Worm (Caenorhabditis elegans) whole organism, mixed stage, embryonic: ENCODE data around the gene pmp-5.

Source experiments
- M03D4.4 ChIP-seq: sonication (generic microtip); optimal IDR thresholded peaks from 2 replicates; lab custom pipeline; 2017; ENCODE audit warnings: mild to moderate bottlenecking, missing genetic modification characterization, missing compliant biosample characterization
- bed-3 ChIP-seq: fragments of 200-800 bp; sonication (Bioruptor generic); optimal IDR thresholded peaks from 3 replicates; lab custom pipeline; 2018; ENCODE audit warnings: mild to moderate bottlenecking, missing genetic modification characterization, moderate library complexity, missing compliant biosample characterization
- blmp-1 ChIP-seq: fragments of 150-350 bp; optimal IDR thresholded peaks from 2 replicates; lab custom pipeline; 2014; ENCODE audit warnings: missing biosample characterization, missing genetic modification characterization
- ceh-39 ChIP-seq: fragments of 150-350 bp; optimal IDR thresholded peaks from 2 replicates; lab custom pipeline; 2014; ENCODE audit warnings: missing biosample characterization, missing genetic modification characterization
- ceh-43 ChIP-seq: fragments of 200-800 bp; sonication (Bioruptor generic); optimal IDR thresholded peaks from 2 replicates; lab custom pipeline; 2018; ENCODE audit warnings: mild to moderate bottlenecking, missing genetic modification characterization, moderate library complexity, missing compliant biosample characterization
- ceh-83 ChIP-seq: fragments of 200-800 bp; sonication (Bioruptor generic); optimal IDR thresholded peaks from 2 replicates; lab custom pipeline; 2018; ENCODE audit warnings: mild to moderate bottlenecking, missing genetic modification characterization, missing compliant biosample characterization
- ces-1 ChIP-seq: fragments of 150-350 bp; optimal IDR thresholded peaks from 2 replicates; lab custom pipeline; 2014; ENCODE audit warnings: missing biosample characterization, missing genetic modification reagents, missing genetic modification characterization
- cnd-1 ChIP-seq: fragments of 200-800 bp; sonication (Bioruptor generic); optimal IDR thresholded peaks from 2 replicates; lab custom pipeline; 2018; ENCODE audit warnings: mild to moderate bottlenecking, missing genetic modification characterization, missing compliant biosample characterization
- drap-1 ChIP-seq: fragments of 200-800 bp; sonication (Bioruptor generic); optimal IDR thresholded peaks from 3 replicates; lab custom pipeline; 2018; ENCODE audit warnings: mild to moderate bottlenecking, missing genetic modification characterization, missing compliant biosample characterization
- elt-1 ChIP-seq: sonication (generic microtip); optimal IDR thresholded peaks from 2 replicates; lab custom pipeline; 2017; ENCODE audit warnings: missing genetic modification characterization, mild to moderate bottlenecking, missing compliant biosample characterization, antibody characterized with exemption, moderate library complexity, borderline replicate concordance; ENCODE audit not compliant: insufficient read depth
- elt-3 ChIP-seq: fragments of 150-350 bp; optimal IDR thresholded peaks from 2 replicates; lab custom pipeline; 2014; ENCODE audit warnings: missing biosample characterization, missing genetic modification characterization
- flh-1 ChIP-seq: fragments of 200-800 bp; sonication (Bioruptor generic); optimal IDR thresholded peaks from 2 replicates; lab custom pipeline; 2018; ENCODE audit warnings: mild to moderate bottlenecking, missing genetic modification characterization, moderate library complexity, missing compliant biosample characterization
- ham-2 ChIP-seq: fragments of 200-800 bp; sonication (Bioruptor generic); optimal IDR thresholded peaks from 2 replicates; lab custom pipeline; 2018; ENCODE audit warnings: mild to moderate bottlenecking, missing genetic modification characterization, missing compliant biosample characterization
- hlh-1 ChIP-seq: fragments of 150-350 bp; optimal IDR thresholded peaks from 2 replicates; lab custom pipeline; 2014; ENCODE audit warnings: missing biosample characterization, missing genetic modification reagents, missing genetic modification characterization
- lin-13 ChIP-seq: fragments of 150-350 bp; optimal IDR thresholded peaks from 2 replicates; lab custom pipeline; 2014; ENCODE audit warnings: missing biosample characterization, missing genetic modification characterization
- lin-32 ChIP-seq: fragments of 200-800 bp; sonication (Bioruptor generic); optimal IDR thresholded peaks from 2 replicates; lab custom pipeline; 2018; ENCODE audit warnings: mild to moderate bottlenecking, missing genetic modification characterization, missing compliant biosample characterization
- lsy-2 ChIP-seq: fragments of 150-350 bp; optimal IDR thresholded peaks from 2 replicates; lab custom pipeline; 2014; ENCODE audit warnings: missing biosample characterization, missing genetic modification characterization
- mab-5 ChIP-seq: fragments of 150-350 bp; optimal IDR thresholded peaks from 2 replicates; lab custom pipeline; 2014; ENCODE audit warnings: missing biosample characterization, missing genetic modification characterization
- mep-1 ChIP-seq: fragments of 150-350 bp; optimal IDR thresholded peaks from 2 replicates; lab custom pipeline; 2017; ENCODE audit warnings: missing biosample characterization, missing genetic modification reagents, missing genetic modification characterization, inconsistent platforms
- mls-2 ChIP-seq: sonication (generic microtip); optimal IDR thresholded peaks from 2 replicates; lab custom pipeline; 2016; ENCODE audit warnings: mild to moderate bottlenecking, missing genetic modification characterization, moderate library complexity, missing compliant biosample characterization
- nhr-12 ChIP-seq: fragments of 150-350 bp; optimal IDR thresholded peaks from 2 replicates; lab custom pipeline; 2014; ENCODE audit warnings: missing biosample characterization, missing genetic modification characterization
- nhr-2 ChIP-seq: fragments of 150-350 bp; optimal IDR thresholded peaks from 2 replicates; lab custom pipeline; 2014; ENCODE audit warnings: missing biosample characterization, missing genetic modification characterization
- nhr-237 ChIP-seq: fragments of 150-350 bp; optimal IDR thresholded peaks from 2 replicates; lab custom pipeline; 2014; ENCODE audit warnings: missing biosample characterization, missing genetic modification characterization
- nhr-28 ChIP-seq: fragments of 150-350 bp; optimal IDR thresholded peaks from 2 replicates; lab custom pipeline; 2014; ENCODE audit warnings: missing biosample characterization, missing genetic modification characterization
- nhr-76 ChIP-seq: sonication (generic microtip); optimal IDR thresholded peaks from 2 replicates; lab custom pipeline; 2017; ENCODE audit warnings: missing biosample characterization, missing genetic modification characterization
- pha-4 ChIP-seq: fragments of 150-350 bp; optimal IDR thresholded peaks from 2 replicates; lab custom pipeline; 2018; ENCODE audit warnings: missing biosample characterization, missing genetic modification reagents, missing genetic modification characterization
- sem-2 ChIP-seq: fragments of 200-800 bp; sonication (Bioruptor generic); optimal IDR thresholded peaks from 2 replicates; lab custom pipeline; 2018; ENCODE audit warnings: mild to moderate bottlenecking, missing genetic modification characterization, missing compliant biosample characterization
- snpc-4 ChIP-seq: fragments of 150-350 bp; optimal IDR thresholded peaks from 2 replicates; lab custom pipeline; 2014; ENCODE audit warnings: missing biosample characterization, missing genetic modification characterization
- sptf-1 ChIP-seq: sonication (generic microtip); optimal IDR thresholded peaks from 2 replicates; lab custom pipeline; 2017; ENCODE audit warnings: mild to moderate bottlenecking, missing genetic modification characterization, moderate library complexity, missing compliant biosample characterization
- tbx-8 ChIP-seq: fragments of 200-800 bp; sonication (Bioruptor generic); optimal IDR thresholded peaks from 2 replicates; lab custom pipeline; 2018; ENCODE audit warnings: mild to moderate bottlenecking, missing genetic modification characterization, moderate library complexity, missing compliant biosample characterization
- unc-120 ChIP-seq: sonication (generic microtip); optimal IDR thresholded peaks from 2 replicates; lab custom pipeline; 2017; ENCODE audit warnings: missing genetic modification characterization, missing compliant biosample characterization; ENCODE audit not compliant: poor library complexity, severe bottlenecking
- unc-39 ChIP-seq: fragments of 150-350 bp; optimal IDR thresholded peaks from 2 replicates; lab custom pipeline; 2014; ENCODE audit warnings: missing biosample characterization, missing genetic modification characterization
- unc-62 ChIP-seq: fragments of 150-350 bp; optimal IDR thresholded peaks from 2 replicates; lab custom pipeline; 2014; ENCODE audit warnings: missing biosample characterization, missing genetic modification reagents, missing genetic modification characterization
- zip-8 ChIP-seq: fragments of 150-350 bp; optimal IDR thresholded peaks from 2 replicates; lab custom pipeline; 2014; ENCODE audit warnings: missing biosample characterization, missing genetic modification characterization
- ztf-11 ChIP-seq: fragments of 150-350 bp; optimal IDR thresholded peaks from 2 replicates; lab custom pipeline; 2014; ENCODE audit warnings: missing biosample characterization, missing genetic modification characterization

Gene pmp-5

DNA sequence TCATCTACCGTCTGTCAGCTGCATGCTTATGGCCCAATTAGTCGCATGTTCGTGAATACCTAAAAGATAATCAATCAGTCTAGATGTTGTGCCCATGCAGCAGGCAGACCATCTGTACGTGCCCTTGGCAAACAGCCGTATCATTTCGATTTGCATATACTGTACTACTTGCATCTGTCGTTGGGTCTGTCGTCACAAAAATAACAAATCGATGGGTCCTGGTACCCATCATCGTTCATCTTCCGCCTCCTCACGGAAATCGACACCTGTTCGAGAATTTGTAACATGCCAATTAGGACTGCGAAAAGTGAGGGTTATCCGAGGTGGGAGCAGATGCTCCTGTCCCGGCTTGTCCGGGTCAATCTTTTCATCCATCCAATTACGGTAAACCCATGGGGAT, 17.7 kb upstream of the pmp-5 start:
- TF ChIP-seq lin-32 (peak; percentile 57), nhr-76 (no peak), cnd-1 (tag; lab: Kevin White, UChicago) (peak; percentile 44), mab-5 (no peak), mep-1 (tag; lab: Kevin White, UChicago) (peak; percentile 7), nhr-2 (tag; lab: Kevin White, UChicago) (peak; percentile 83)

DNA sequence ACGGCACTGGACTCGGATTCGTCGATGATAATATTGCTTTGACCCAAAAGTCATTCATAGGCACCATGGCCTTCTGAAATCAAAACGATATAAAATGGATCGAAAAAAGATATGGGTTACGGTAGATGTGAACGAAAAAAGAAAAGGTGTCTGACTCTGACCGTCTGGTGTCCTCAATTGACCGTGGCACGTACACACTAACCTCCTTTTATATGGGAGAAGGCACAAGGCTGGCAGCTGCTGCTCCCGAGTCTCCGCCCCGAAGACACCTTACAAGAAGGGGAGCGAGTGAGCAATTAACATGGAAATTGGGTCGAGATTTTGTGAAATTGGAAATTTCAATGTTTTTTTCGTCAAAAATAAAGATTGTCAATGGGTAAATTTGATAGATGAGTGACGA, 15.9 kb upstream of the pmp-5 start, which contains the start of gene egl-46:
egl-46 (minus strand) TSS at position 73 of the 400 bp plus-strand sequence.
- TF ChIP-seq unc-62 (no peak), nhr-28 (tag; lab: Kevin White, UChicago) (no peak), flh-1 (no peak), cnd-1 (tag; lab: Kevin White, UChicago) (peak; percentile 33), lsy-2 (tag; lab: Kevin White, UChicago) (peak; percentile 8), lin-32 (peak; percentile 54), nhr-2 (tag; lab: Kevin White, UChicago) (peak; percentile 86)

DNA sequence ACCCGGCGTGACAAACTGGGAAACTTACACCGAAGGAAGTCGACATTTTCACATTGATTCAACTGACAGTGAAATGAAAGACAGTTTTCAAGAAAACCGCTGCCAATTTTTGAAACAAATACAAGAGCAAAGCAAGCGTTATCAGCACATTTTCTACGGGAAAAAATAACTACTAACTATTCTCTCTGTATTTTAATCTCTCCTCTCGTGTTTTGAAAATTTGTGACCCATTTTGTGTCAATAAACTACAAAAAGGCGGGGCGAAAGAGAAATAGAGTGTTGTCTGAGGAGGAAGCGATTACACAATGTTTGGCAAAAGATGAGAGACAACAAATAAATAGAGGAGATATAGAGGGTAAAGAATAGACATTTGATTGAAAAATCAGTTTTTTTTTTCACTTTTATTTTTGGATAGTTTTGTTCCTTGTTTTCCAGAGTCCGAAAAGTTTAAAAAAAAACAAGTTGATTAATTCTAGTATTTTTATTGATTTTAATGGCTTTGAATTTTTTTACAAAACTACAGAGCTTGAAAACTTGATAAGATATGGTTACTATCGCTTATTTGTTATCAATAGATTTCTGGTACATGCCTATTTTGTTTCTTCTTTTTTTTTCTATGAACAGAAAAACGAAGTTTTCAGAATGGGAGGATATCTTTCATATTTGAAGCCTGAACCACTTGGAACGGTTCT, 10.7 kb upstream of the pmp-5 start, which contains the start of gene cest-34:
cest-34 (plus strand) TSS at position 642 of the 692 bp plus-strand sequence.
- TF ChIP-seq elt-3 (tag; lab: Kevin White, UChicago) (no peak), snpc-4 (tag; lab: Kevin White, UChicago) (no peak), tbx-8 (no peak), elt-1 (tag; lab: Kevin White, UChicago) (no peak), M03D4.4 (no peak), ztf-11 (no peak), lin-13 (no peak), ces-1 (GFP tag; lab: Kevin White, UChicago) (no peak), nhr-237 (tag; lab: Kevin White, UChicago) (no peak), flh-1 (no peak), zip-8 (tag; lab: Kevin White, UChicago) (no peak)

- TF ChIP-seq elt-1 (tag; lab: Kevin White, UChicago): no peak
- no peak for TF ChIP-seq flh-1
- no peak for TF ChIP-seq blmp-1 (tag; lab: Kevin White, UChicago)
- no peak for TF ChIP-seq ceh-39
- no peak for TF ChIP-seq unc-39 (tag; lab: Kevin White, UChicago)
- TF ChIP-seq mab-5: no peak
- TF ChIP-seq ces-1 (GFP tag; lab: Kevin White, UChicago): no peak
- no peak for TF ChIP-seq bed-3 (GFP tag; lab: Kevin White, UChicago)
- no peak for TF ChIP-seq lsy-2 (tag; lab: Kevin White, UChicago)
- TF ChIP-seq hlh-1: no peak
- no peak for TF ChIP-seq nhr-28 (tag; lab: Kevin White, UChicago)
- no peak for TF ChIP-seq snpc-4 (tag; lab: Kevin White, UChicago)
- TF ChIP-seq ceh-83 (GFP tag; lab: Kevin White, UChicago): no peak
- TF ChIP-seq pha-4: no peak
- TF ChIP-seq ham-2 (GFP tag; lab: Kevin White, UChicago): no peak
- TF ChIP-seq unc-62: no peak
- TF ChIP-seq drap-1 (GFP tag; lab: Kevin White, UChicago): no peak
- TF ChIP-seq nhr-12: no peak
- no peak for TF ChIP-seq tbx-8
- TF ChIP-seq sem-2 (GFP tag; lab: Kevin White, UChicago): no peak
Observed at ce11 chrV:6673967-6674366, 8.4 kb upstream of the pmp-5 start, which contains the start of gene cest-31. Gene cest-31, plus strand, starts transcription at chrV:6674267.

ce11 chrV:6669520-6669919, 3.9 kb upstream of the pmp-5 start, which contains the start of gene cest-28:
Gene cest-28, plus strand, starts transcription at chrV:6669820.
- TF ChIP-seq blmp-1 (tag; lab: Kevin White, UChicago) (no peak), unc-120 (tag; lab: Kevin White, UChicago) (no peak), mls-2 (tag; lab: Kevin White, UChicago) (no peak), ceh-43 (no peak), ces-1 (GFP tag; lab: Kevin White, UChicago) (no peak), lin-13 (no peak), nhr-28 (tag; lab: Kevin White, UChicago) (no peak), flh-1 (no peak), lin-32 (no peak), elt-3 (tag; lab: Kevin White, UChicago) (no peak), cnd-1 (tag; lab: Kevin White, UChicago) (no peak), tbx-8 (no peak), M03D4.4 (no peak), ztf-11 (no peak), ceh-39 (no peak), nhr-76 (no peak), bed-3 (GFP tag; lab: Kevin White, UChicago) (no peak), sptf-1 (no peak), ceh-83 (GFP tag; lab: Kevin White, UChicago) (no peak)
